Fruit fly (Drosophila melanogaster): ENCODE data around the gene CG17167.

Gene CG17167

dm6 chrX:23105692-23106091 lies 37.6 kb downstream of the CG17167 start, which contains the start of gene ATbp (continued):
- TF ChIP-seq Eip74EF (GFP tag; optimal IDR thresholded peaks at IDR 0.05) = no peak
- peak; percentile 79 for TF ChIP-seq Dref (GFP tag; IDR thresholded peaks at IDR 0.05)
- TF ChIP-seq CG1603 (tag; optimal IDR thresholded peaks at IDR 0.05) = no peak
- TF ChIP-seq CG31388 (GFP tag; optimal IDR thresholded peaks at IDR 0.05) = no peak
- no peak for TF ChIP-seq CkIIα-i1 (GFP tag; IDR thresholded peaks at IDR 0.05)
- TF ChIP-seq CG11723 (GFP tag; optimal IDR thresholded peaks at IDR 0.05) = no peak
- no peak for TF ChIP-seq Lpt (GFP tag; optimal IDR thresholded peaks at IDR 0.05)
- peak; percentile 56; the same call in 1 of the 2 replicates for TF ChIP-seq CG9932 (GFP tag; IDR thresholded peaks at IDR 0.05)
- no peak for TF ChIP-seq CG10366 (GFP tag; IDR thresholded peaks at IDR 0.05)
- no peak for TF ChIP-seq Lim3 (GFP tag; IDR thresholded peaks at IDR 0.05)
- TF ChIP-seq Bgb (GFP tag; IDR thresholded peaks at IDR 0.05; ENCODE audit: partially characterized antibody) = peak; percentile 92
- no peak for TF ChIP-seq CG6813 (GFP tag; optimal IDR thresholded peaks at IDR 0.05)
- peak; percentile 22 for TF ChIP-seq Ets97D (GFP tag; optimal IDR thresholded peaks at IDR 0.05)
- TF ChIP-seq CG17568 (GFP tag; optimal IDR thresholded peaks at IDR 0.05) = no peak

All from whole organism, embryonic.